Worm (Caenorhabditis elegans) whole organism, L1 larva: Measurements from ENCODE around the gene polh-1.
A peak's percentile ranks its signal among the peaks of the same experiment; 100 is the strongest.

Experiments
- F16B12.6 ChIP-seq: fragments of 150-350 bp; optimal IDR thresholded peaks from 2 replicates; lab custom pipeline; 2014; ENCODE audit warnings: missing biosample characterization, missing genetic modification characterization
- Y116A8C.19 ChIP-seq: sonication (generic microtip); optimal IDR thresholded peaks from 2 replicates; lab custom pipeline; 2016; ENCODE audit warnings: missing compliant biosample characterization, missing genetic modification characterization, borderline replicate concordance
- aha-1 ChIP-seq: fragments of 150-350 bp; optimal IDR thresholded peaks from 2 replicates; lab custom pipeline; 2014; ENCODE audit warnings: missing biosample characterization, missing genetic modification characterization
- aly-2 ChIP-seq: fragments of 150-350 bp; optimal IDR thresholded peaks from 2 replicates; lab custom pipeline; 2014; ENCODE audit warnings: missing biosample characterization, missing genetic modification characterization
- blmp-1 ChIP-seq: fragments of 150-350 bp; optimal IDR thresholded peaks from 2 replicates; lab custom pipeline; 2014; ENCODE audit warnings: missing biosample characterization, missing genetic modification characterization
- ceh-8 ChIP-seq: fragments of 200-800 bp; sonication (Bioruptor generic); optimal IDR thresholded peaks from 2 replicates; lab custom pipeline; 2018; ENCODE audit warnings: mild to moderate bottlenecking, missing genetic modification characterization, moderate library complexity, missing compliant biosample characterization
- dpl-1 ChIP-seq, 3 experiments: fragments of 150-350 bp in 2 of 3; sonication (generic microtip) in 1 of 3; optimal IDR thresholded peaks; 2 replicates each; lab custom pipeline; 2014 to 2017; ENCODE audit warnings: missing biosample characterization in 3 of 3, missing genetic modification characterization in 3 of 3, missing genetic modification reagents in 3 of 3
- dsc-1 ChIP-seq: sonication (generic microtip); optimal IDR thresholded peaks from 2 replicates; lab custom pipeline; 2016; ENCODE audit warnings: mild to moderate bottlenecking, missing genetic modification characterization, missing compliant biosample characterization
- efl-1 ChIP-seq, 4 experiments: fragments of 150-350 bp; optimal IDR thresholded peaks in 3 of 4; peaks in 1 of 4; 1 replicate in 1 of 4; 2 replicates in 3 of 4; lab custom pipeline; 2014; ENCODE audit warnings: missing biosample characterization in 2 of 4, missing genetic modification characterization in 2 of 4, missing genetic modification reagents in 2 of 4
- efl-3 ChIP-seq: fragments of 200-800 bp; sonication (Bioruptor generic); optimal IDR thresholded peaks from 2 replicates; lab custom pipeline; 2018; ENCODE audit warnings: mild to moderate bottlenecking, missing genetic modification characterization, missing compliant biosample characterization
- elt-2 ChIP-seq: sonication (generic microtip); optimal IDR thresholded peaks from 2 replicates; lab custom pipeline; 2016; ENCODE audit warnings: missing genetic modification characterization, mild to moderate bottlenecking, inconsistent platforms, missing compliant biosample characterization, missing genetic modification reagents
- fkh-4 ChIP-seq: sonication (generic microtip); optimal IDR thresholded peaks from 2 replicates; lab custom pipeline; 2016; ENCODE audit warnings: missing compliant biosample characterization, missing genetic modification characterization, borderline replicate concordance
- grh-1 ChIP-seq: fragments of 200-800 bp; sonication (Bioruptor generic); IDR thresholded peaks from 2 replicates; pipeline ENCODE4 v1.3.6; 2022; ENCODE audit warnings: missing genetic modification reagents, missing genetic modification characterization, missing compliant biosample characterization
- hlh-17 ChIP-seq: fragments of 200-800 bp; sonication (Bioruptor generic); optimal IDR thresholded peaks from 2 replicates; lab custom pipeline; 2018; ENCODE audit warnings: missing genetic modification characterization, mild to moderate bottlenecking, missing compliant biosample characterization, moderate library complexity, borderline replicate concordance
- hlh-4 ChIP-seq: sonication (generic microtip); optimal IDR thresholded peaks from 2 replicates; lab custom pipeline; 2016; ENCODE audit warnings: mild to moderate bottlenecking, missing genetic modification characterization, missing compliant biosample characterization
- isw-1 ChIP-seq: fragments of 200-800 bp; sonication (Bioruptor generic); IDR thresholded peaks from 2 replicates; pipeline ENCODE4 v1.3.6; 2022; ENCODE audit warnings: missing genetic modification characterization, missing compliant biosample characterization
- lin-14 ChIP-seq: fragments of 200-800 bp; sonication (Bioruptor generic); optimal IDR thresholded peaks from 2 replicates; lab custom pipeline; 2018; ENCODE audit warnings: mild to moderate bottlenecking, missing genetic modification characterization, moderate library complexity, missing compliant biosample characterization
- lin-15B ChIP-seq: fragments of 150-350 bp; sonication (generic microtip); optimal IDR thresholded peaks from 3 replicates; lab custom pipeline; 2014; ENCODE audit warnings: missing biosample characterization, missing genetic modification characterization
- mdl-1 ChIP-seq, 2 experiments: fragments of 150-350 bp; optimal IDR thresholded peaks; 2 replicates each; lab custom pipeline; 2014 to 2017; ENCODE audit warnings: missing biosample characterization in 2 of 2, missing genetic modification characterization in 2 of 2, inconsistent platforms in 1 of 2
- mef-2 ChIP-seq: fragments of 150-350 bp; optimal IDR thresholded peaks from 2 replicates; lab custom pipeline; 2014; ENCODE audit warnings: missing biosample characterization, missing genetic modification characterization
- mep-1 ChIP-seq: fragments of 150-350 bp; optimal IDR thresholded peaks from 2 replicates; lab custom pipeline; 2014; ENCODE audit warnings: missing biosample characterization, missing genetic modification characterization
- nhr-237 ChIP-seq: fragments of 150-350 bp; optimal IDR thresholded peaks from 2 replicates; lab custom pipeline; 2014; ENCODE audit warnings: missing biosample characterization, missing genetic modification characterization
- nhr-28 ChIP-seq: fragments of 150-350 bp; optimal IDR thresholded peaks from 2 replicates; lab custom pipeline; 2014; ENCODE audit warnings: missing biosample characterization, missing genetic modification characterization
- nhr-71 ChIP-seq: sonication (generic microtip); optimal IDR thresholded peaks from 2 replicates; lab custom pipeline; 2016; ENCODE audit warnings: mild to moderate bottlenecking, missing genetic modification characterization, moderate library complexity, missing compliant biosample characterization
- nhr-85 ChIP-seq: sonication (generic microtip); peaks from one replicate; lab custom pipeline; 2016; ENCODE audit warnings: missing genetic modification characterization, inconsistent platforms, missing compliant biosample characterization
- nhr-90 ChIP-seq: sonication (generic microtip); optimal IDR thresholded peaks from 2 replicates; lab custom pipeline; 2016; ENCODE audit warnings: mild to moderate bottlenecking, missing genetic modification characterization, missing compliant biosample characterization; ENCODE audit not compliant: poor library complexity
- pag-3 ChIP-seq: sonication (generic microtip); optimal IDR thresholded peaks from 2 replicates; lab custom pipeline; 2017; ENCODE audit warnings: missing genetic modification characterization, mild to moderate bottlenecking, missing compliant biosample characterization, antibody characterized with exemption, borderline replicate concordance; ENCODE audit not compliant: insufficient read depth
- pqm-1 ChIP-seq: sonication (generic microtip); optimal IDR thresholded peaks from 3 replicates; lab custom pipeline; 2017; ENCODE audit warnings: missing biosample characterization, missing genetic modification characterization
- rnt-1 ChIP-seq: sonication (generic microtip); optimal IDR thresholded peaks from 2 replicates; lab custom pipeline; 2016; ENCODE audit warnings: mild to moderate bottlenecking, missing genetic modification characterization, moderate library complexity, missing compliant biosample characterization
- skn-1 ChIP-seq: fragments of 150-350 bp; optimal IDR thresholded peaks from 2 replicates; lab custom pipeline; 2014; ENCODE audit warnings: missing biosample characterization, missing genetic modification characterization
- snu-23 ChIP-seq: sonication (generic microtip); optimal IDR thresholded peaks from 2 replicates; lab custom pipeline; 2016; ENCODE audit warnings: missing genetic modification characterization, missing compliant biosample characterization
- sox-4 ChIP-seq: sonication (generic microtip); optimal IDR thresholded peaks from 2 replicates; lab custom pipeline; 2016; ENCODE audit warnings: missing genetic modification characterization, missing compliant biosample characterization
- sptf-1 ChIP-seq: fragments of 150-350 bp; optimal IDR thresholded peaks from 2 replicates; lab custom pipeline; 2014; ENCODE audit warnings: missing biosample characterization, missing genetic modification characterization
- swsn-7 ChIP-seq: sonication (generic microtip); optimal IDR thresholded peaks from 2 replicates; lab custom pipeline; 2016; ENCODE audit warnings: missing genetic modification characterization, missing compliant biosample characterization
- tbx-2 ChIP-seq: sonication (generic microtip); optimal IDR thresholded peaks from 2 replicates; lab custom pipeline; 2016; ENCODE audit warnings: missing genetic modification characterization, missing compliant biosample characterization
- unc-130 ChIP-seq: fragments of 150-350 bp; optimal IDR thresholded peaks from 2 replicates; lab custom pipeline; 2017; ENCODE audit warnings: missing biosample characterization, missing genetic modification characterization, inconsistent platforms
- unc-30 ChIP-seq: sonication (generic microtip); optimal IDR thresholded peaks from 2 replicates; lab custom pipeline; 2017; ENCODE audit warnings: missing biosample characterization, missing genetic modification characterization
- unc-62 ChIP-seq: fragments of 150-350 bp; optimal IDR thresholded peaks from 2 replicates; lab custom pipeline; 2014; ENCODE audit warnings: missing biosample characterization, missing genetic modification reagents, missing genetic modification characterization
- unc-86 ChIP-seq: sonication (generic microtip); optimal IDR thresholded peaks from 2 replicates; lab custom pipeline; 2016; ENCODE audit warnings: missing genetic modification characterization, missing compliant biosample characterization
- unc-98 ChIP-seq: fragments of 200-800 bp; sonication (Bioruptor generic); IDR thresholded peaks from 2 replicates; pipeline ENCODE4 v1.3.6; 2022; ENCODE audit warnings: missing genetic modification characterization, missing compliant biosample characterization
- xbp-1 ChIP-seq: sonication (generic microtip); optimal IDR thresholded peaks from 2 replicates; lab custom pipeline; 2016; ENCODE audit warnings: missing genetic modification characterization, missing compliant biosample characterization
- zag-1 ChIP-seq: fragments of 150-350 bp; optimal IDR thresholded peaks from 2 replicates; lab custom pipeline; 2014; ENCODE audit warnings: missing biosample characterization, missing genetic modification characterization
- zip-4 ChIP-seq: fragments of 200-800 bp; sonication (Bioruptor generic); optimal IDR thresholded peaks from 2 replicates; lab custom pipeline; 2018; ENCODE audit warnings: mild to moderate bottlenecking, missing genetic modification characterization, moderate library complexity, missing compliant biosample characterization
- ztf-4 ChIP-seq: fragments of 150-350 bp; optimal IDR thresholded peaks from 2 replicates; lab custom pipeline; 2014; ENCODE audit warnings: missing biosample characterization, missing genetic modification characterization

The polh-1 gene

DNA sequence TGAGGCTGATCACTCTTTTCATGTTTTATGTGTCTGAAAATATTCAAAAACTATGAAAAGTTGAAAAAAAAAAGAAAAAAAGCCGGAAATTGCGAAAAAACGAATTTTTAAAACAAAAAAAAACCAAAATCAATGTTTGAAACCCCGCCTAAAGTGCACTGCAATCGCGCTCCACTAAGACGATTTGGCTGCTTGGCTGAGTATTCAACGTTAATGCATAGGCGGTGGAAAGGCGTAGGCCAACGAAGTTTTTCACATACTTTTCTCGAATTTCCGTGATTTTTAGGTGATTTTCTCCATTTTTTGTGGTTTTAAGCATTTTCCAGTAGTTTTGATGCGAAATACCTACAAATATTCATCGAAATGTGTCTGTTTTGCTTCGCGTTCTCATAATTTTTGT, at the start of gene polh-1, which contains the start of gene rps-22 (continued):
- TF ChIP-seq hlh-4 (tag; lab: Kevin White, UChicago) (no peak), nhr-71 (peak; percentile 94), sox-4 (tag; lab: Kevin White, UChicago) (no peak), unc-86 (tag; lab: Kevin White, UChicago) (peak; percentile 86), mdl-1 (tag; optimal IDR thresholded peaks at IDR 0.05; lab: Kevin White, UChicago) (peak in 1 of 2 experiments; percentile 89), hlh-17 (no peak), mep-1 (tag; lab: Kevin White, UChicago) (peak; percentile 96), nhr-90 (tag; lab: Kevin White, UChicago) (peak; percentile 86), dpl-1 (GFP tag; optimal IDR thresholded peaks at IDR 0.05; lab: Kevin White, UChicago) (peak; percentile 98 to 99 (median 98)), pqm-1 (tag; lab: Kevin White, UChicago) (no peak), zag-1 (tag; lab: Kevin White, UChicago) (no peak), unc-62 (GFP tag; lab: Kevin White, UChicago) (no peak), efl-1 (optimal IDR thresholded peaks at IDR 0.05; lab: Kevin White, UChicago) (peak; percentile 90 to 99), efl-1 (GFP tag; optimal IDR thresholded peaks at IDR 0.05 in 1 of 2; lab: Kevin White, UChicago) (peak; percentile 99 to 100), aha-1 (peak; percentile 37), nhr-28 (no peak), blmp-1 (tag; lab: Kevin White, UChicago) (peak; percentile 88), isw-1 (GFP tag; lab: Robert Waterston, UW) (peak; percentile 92), skn-1 (tag; lab: Kevin White, UChicago) (peak; percentile 96), lin-14 (peak; percentile 90), Y116A8C.19 (tag; lab: Kevin White, UChicago) (no peak), swsn-7 (peak; percentile 85), unc-30 (tag; lab: Kevin White, UChicago) (no peak), sptf-1 (tag; lab: Kevin White, UChicago) (no peak), grh-1 (GFP tag; lab: Robert Waterston, UW) (peak; percentile 77), zip-4 (peak; percentile 12), dsc-1 (peak; percentile 67), pag-3 (tag; lab: Kevin White, UChicago) (no peak), rnt-1 (tag; lab: Kevin White, UChicago) (peak; percentile 92), ceh-8 (GFP tag; lab: Kevin White, UChicago) (peak; percentile 49), nhr-237 (peak; percentile 86)

DNA sequence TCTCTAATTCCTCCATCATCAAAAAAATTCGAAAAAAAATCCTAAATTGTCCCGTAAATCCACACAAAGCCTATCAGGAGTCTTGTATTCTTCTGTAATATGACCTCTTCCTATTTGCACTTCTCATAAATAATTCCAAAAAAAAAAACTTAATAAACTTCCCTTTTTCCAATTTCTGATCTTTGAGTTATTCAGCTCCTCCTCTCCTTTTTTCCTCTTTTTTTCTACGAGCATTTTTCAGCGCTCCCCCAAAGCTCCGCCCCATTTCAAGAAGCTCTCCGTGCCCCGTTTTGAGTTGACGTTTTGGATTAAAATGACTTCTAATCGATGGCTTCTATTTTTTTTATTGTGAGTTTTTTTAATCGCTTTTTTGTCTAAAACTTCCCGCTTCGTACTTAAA, 47.5 kb upstream of the polh-1 start, which contains the start of gene lgc-42:
lgc-42 (plus strand) TSS at position 301 of the 400 bp plus-strand sequence.
- no peak for TF ChIP-seq mef-2 (tag; lab: Kevin White, UChicago)
- TF ChIP-seq nhr-85 (tag; lab: Kevin White, UChicago), result peak; percentile 1
- TF ChIP-seq hlh-4 (tag; lab: Kevin White, UChicago), result no peak

DNA sequence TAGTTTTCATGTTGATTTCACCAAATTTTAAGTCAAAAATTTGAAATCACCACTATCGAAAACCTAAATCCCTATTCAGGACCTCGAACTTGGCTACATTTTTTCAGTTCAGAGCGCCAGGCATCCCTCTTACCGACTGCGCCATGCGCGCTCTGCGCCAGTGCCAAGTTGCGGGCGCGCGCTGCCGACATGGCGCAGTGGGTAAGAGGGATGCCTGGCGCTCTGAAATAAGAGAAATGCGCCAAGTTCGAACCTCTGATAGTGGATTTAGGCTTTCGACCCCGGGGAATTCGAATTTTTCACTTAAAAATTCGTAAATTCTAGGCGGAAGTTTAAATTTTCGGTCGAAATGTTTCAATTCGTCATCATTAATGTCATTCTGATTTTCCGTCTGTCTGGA, 39.9 kb upstream of the polh-1 start:
- TF ChIP-seq elt-2 (no peak), sptf-1 (tag; lab: Kevin White, UChicago) (no peak), F16B12.6 (tag; lab: Kevin White, UChicago) (no peak), ztf-4 (no peak), unc-98 (GFP tag; lab: Robert Waterston, UW) (no peak), nhr-85 (tag; lab: Kevin White, UChicago) (no peak), nhr-237 (no peak), aly-2 (no peak), nhr-71 (no peak), lin-15B (tag; lab: Kevin White, UChicago) (no peak), tbx-2 (no peak), ceh-8 (GFP tag; lab: Kevin White, UChicago) (no peak), xbp-1 (tag; lab: Kevin White, UChicago) (no peak), fkh-4 (tag; lab: Kevin White, UChicago) (no peak), unc-130 (tag; lab: Kevin White, UChicago) (no peak), snu-23 (GFP tag; lab: Kevin White, UChicago) (no peak), efl-3 (GFP tag; lab: Kevin White, UChicago) (no peak)
